Worm (Caenorhabditis elegans) whole organism, mixed stage, embryonic: ENCODE measurements around the gene dlat-1.

Experiments
- elt-1 ChIP-seq: sonication (generic microtip); optimal IDR thresholded peaks from 2 replicates; lab custom pipeline; 2017; ENCODE audit warnings: missing genetic modification characterization, mild to moderate bottlenecking, missing compliant biosample characterization, antibody characterized with exemption, moderate library complexity, borderline replicate concordance; ENCODE audit not compliant: insufficient read depth
- elt-3 ChIP-seq: fragments of 150-350 bp; optimal IDR thresholded peaks from 2 replicates; lab custom pipeline; 2014; ENCODE audit warnings: missing biosample characterization, missing genetic modification characterization
- lin-13 ChIP-seq: fragments of 150-350 bp; optimal IDR thresholded peaks from 2 replicates; lab custom pipeline; 2014; ENCODE audit warnings: missing biosample characterization, missing genetic modification characterization
- lsy-2 ChIP-seq: fragments of 150-350 bp; optimal IDR thresholded peaks from 2 replicates; lab custom pipeline; 2014; ENCODE audit warnings: missing biosample characterization, missing genetic modification characterization
- mep-1 ChIP-seq: fragments of 150-350 bp; optimal IDR thresholded peaks from 2 replicates; lab custom pipeline; 2017; ENCODE audit warnings: missing biosample characterization, missing genetic modification reagents, missing genetic modification characterization, inconsistent platforms
- nhr-237 ChIP-seq: fragments of 150-350 bp; optimal IDR thresholded peaks from 2 replicates; lab custom pipeline; 2014; ENCODE audit warnings: missing biosample characterization, missing genetic modification characterization
- sem-2 ChIP-seq: fragments of 200-800 bp; sonication (Bioruptor generic); optimal IDR thresholded peaks from 2 replicates; lab custom pipeline; 2018; ENCODE audit warnings: mild to moderate bottlenecking, missing genetic modification characterization, missing compliant biosample characterization
- sptf-1 ChIP-seq: sonication (generic microtip); optimal IDR thresholded peaks from 2 replicates; lab custom pipeline; 2017; ENCODE audit warnings: mild to moderate bottlenecking, missing genetic modification characterization, moderate library complexity, missing compliant biosample characterization
- unc-120 ChIP-seq: sonication (generic microtip); optimal IDR thresholded peaks from 2 replicates; lab custom pipeline; 2017; ENCODE audit warnings: missing genetic modification characterization, missing compliant biosample characterization; ENCODE audit not compliant: poor library complexity, severe bottlenecking
- unc-62 ChIP-seq: fragments of 150-350 bp; optimal IDR thresholded peaks from 2 replicates; lab custom pipeline; 2014; ENCODE audit warnings: missing biosample characterization, missing genetic modification reagents, missing genetic modification characterization
- ztf-11 ChIP-seq: fragments of 150-350 bp; optimal IDR thresholded peaks from 2 replicates; lab custom pipeline; 2014; ENCODE audit warnings: missing biosample characterization, missing genetic modification characterization

- no peak for TF ChIP-seq nhr-237
- TF ChIP-seq unc-62 (GFP tag; lab: Kevin White, UChicago), result no peak
- no peak for TF ChIP-seq ztf-11 (tag; lab: Kevin White, UChicago)
- no peak for TF ChIP-seq mep-1 (tag; lab: Kevin White, UChicago)
- TF ChIP-seq lin-13, result no peak
- no peak for TF ChIP-seq sem-2 (GFP tag; lab: Kevin White, UChicago)
- no peak for TF ChIP-seq sptf-1 (tag; lab: Kevin White, UChicago)
- no peak for TF ChIP-seq lsy-2 (tag; lab: Kevin White, UChicago)
- TF ChIP-seq unc-120 (tag; lab: Kevin White, UChicago), result no peak
- TF ChIP-seq elt-1, result no peak
- no peak for TF ChIP-seq elt-3
Observed at ce11 chrV:14481401-14481800, 34.3 kb upstream of the dlat-1 start, which contains the start of gene R02D5.7.
